Worm (Caenorhabditis elegans) whole organism, midembryonic: Measurements from ENCODE around the gene F32D1.8.

Source experiments
- T22C8.4 ChIP-seq: fragments of 200-800 bp; sonication (Bioruptor generic); IDR thresholded peaks from 2 replicates; pipeline ENCODE4 v1.3.6; 2022; ENCODE audit warnings: missing genetic modification characterization, missing compliant biosample characterization
- cog-1 ChIP-seq: sonication (generic microtip); optimal IDR thresholded peaks from 2 replicates; lab custom pipeline; 2016; ENCODE audit warnings: missing genetic modification characterization, missing compliant biosample characterization
- flt-1 ChIP-seq: fragments of 200-800 bp; sonication (Bioruptor generic); IDR thresholded peaks from 2 replicates; pipeline ENCODE4 v1.3.6; 2022; ENCODE audit warnings: missing genetic modification characterization, missing compliant biosample characterization
- klf-2 ChIP-seq: fragments of 200-800 bp; sonication (Bioruptor generic); conservative IDR thresholded peaks from 2 replicates; pipeline ENCODE4 v1.3.6; 2022; ENCODE audit warnings: missing genetic modification reagents, missing genetic modification characterization, missing compliant biosample characterization
- med-1 ChIP-seq: sonication (generic microtip); optimal IDR thresholded peaks from 2 replicates; lab custom pipeline; 2017; ENCODE audit warnings: missing genetic modification characterization, mild to moderate bottlenecking, missing compliant biosample characterization, antibody characterized with exemption, missing genetic modification reagents; ENCODE audit not compliant: insufficient read depth
- ref-1 ChIP-seq: fragments of 200-800 bp; sonication (Bioruptor generic); conservative IDR thresholded peaks from 2 replicates; pipeline ENCODE4 v1.3.6; 2022; ENCODE audit warnings: missing genetic modification reagents, missing genetic modification characterization, missing compliant biosample characterization
- tab-1 ChIP-seq: fragments of 200-800 bp; sonication (Bioruptor generic); IDR thresholded peaks from 2 replicates; pipeline ENCODE4 v1.3.6; 2022; ENCODE audit warnings: missing genetic modification characterization, missing compliant biosample characterization
- ztf-23 ChIP-seq: fragments of 200-800 bp; sonication (Bioruptor generic); IDR thresholded peaks from 2 replicates; pipeline ENCODE4 v1.3.6; 2022; ENCODE audit warnings: missing genetic modification reagents, missing genetic modification characterization, missing compliant biosample characterization
- ztf-29 ChIP-seq: fragments of 200-800 bp; sonication (Bioruptor generic); IDR thresholded peaks from 2 replicates; pipeline ENCODE4 v1.3.6; 2022; ENCODE audit warnings: missing genetic modification reagents, missing genetic modification characterization, missing compliant biosample characterization

DNA sequence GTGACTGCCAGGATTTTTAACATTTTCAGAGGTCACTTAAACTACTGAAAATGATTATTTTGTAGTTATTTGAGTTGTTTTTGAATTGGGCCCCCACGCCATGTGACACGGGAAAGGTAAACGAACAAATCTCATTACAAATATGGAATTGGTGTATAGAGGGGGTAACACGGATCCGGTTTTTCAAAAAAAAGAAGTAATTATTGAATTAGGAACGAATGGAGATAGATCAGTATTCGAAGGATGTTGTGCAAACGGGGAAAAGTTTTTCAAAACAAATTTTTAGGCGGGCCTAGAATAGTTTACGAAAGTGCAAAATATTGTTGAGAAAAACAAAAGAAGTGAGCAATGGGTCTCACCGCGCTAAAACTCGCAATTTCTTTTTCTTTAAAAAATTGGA is 11.1 kb downstream of the F32D1.8 start, which contains the start of gene F32D1.11:
- TF ChIP-seq tab-1 (GFP tag; lab: Robert Waterston, UW) (no peak), T22C8.4 (no peak), cog-1 (tag; lab: Kevin White, UChicago) (no peak), flt-1 (GFP tag; lab: Robert Waterston, UW) (no peak), med-1 (no peak), klf-2 (GFP tag; lab: Robert Waterston, UW) (no peak), ztf-29 (GFP tag; lab: Robert Waterston, UW) (no peak), ztf-23 (GFP tag; lab: Robert Waterston, UW) (no peak), ref-1 (GFP tag; lab: Robert Waterston, UW) (no peak)
